Worm (Caenorhabditis elegans): ENCODE results near the gene uncp-18.

- TF ChIP-seq skn-1 (tag; optimal IDR thresholded peaks at IDR 0.05) (no peak), lin-39 (tag; optimal IDR thresholded peaks at IDR 0.05) (peak; percentile 8), elt-3 (tag; optimal IDR thresholded peaks at IDR 0.05) (no peak), nhr-77 (tag; optimal IDR thresholded peaks at IDR 0.05) (no peak), egl-5 (tag; optimal IDR thresholded peaks at IDR 0.05) (peak; percentile 39), ceh-82 (tag; optimal IDR thresholded peaks at IDR 0.05) (no peak), lin-15B (tag; optimal IDR thresholded peaks at IDR 0.05) (peak; percentile 6), fkh-2 (tag; optimal IDR thresholded peaks at IDR 0.05) (no peak), nfya-1 (tag; optimal IDR thresholded peaks at IDR 0.05; ENCODE audit: insufficient read depth) (peak; percentile 37), ztf-4 (tag; optimal IDR thresholded peaks at IDR 0.05) (no peak), nhr-11 (tag; optimal IDR thresholded peaks at IDR 0.05) (no peak), ama-1 (optimal IDR thresholded peaks at IDR 0.05) (no peak), unc-39 (tag; optimal IDR thresholded peaks at IDR 0.05) (no peak)
These were observed 24.0 kb upstream of the uncp-18 start for ce11 chrIV:366406-366805.

All from whole organism, L3 larva.